Fruit fly (Drosophila melanogaster) whole organism, adult: ENCODE data around the gene mxc.

Experiments
- Hr96 ChIP-seq: fragments of 200-800 bp; sonication (Bioruptor generic); optimal IDR thresholded peaks from 2 replicates; lab custom pipeline; 2016; ENCODE audit warnings: missing biosample characterization, missing genetic modification characterization
- cic ChIP-seq: fragments of 200-800 bp; sonication (Bioruptor generic); optimal IDR thresholded peaks from 2 replicates; lab custom pipeline; 2017; ENCODE audit warnings: missing biosample characterization, mild to moderate bottlenecking, missing genetic modification characterization, moderate library complexity
- kay ChIP-seq: fragments of 200-800 bp; sonication (Bioruptor generic); peaks from one replicate; lab custom pipeline; 2016; ENCODE audit warnings: missing biosample characterization, missing genetic modification characterization, borderline replicate concordance

DNA sequence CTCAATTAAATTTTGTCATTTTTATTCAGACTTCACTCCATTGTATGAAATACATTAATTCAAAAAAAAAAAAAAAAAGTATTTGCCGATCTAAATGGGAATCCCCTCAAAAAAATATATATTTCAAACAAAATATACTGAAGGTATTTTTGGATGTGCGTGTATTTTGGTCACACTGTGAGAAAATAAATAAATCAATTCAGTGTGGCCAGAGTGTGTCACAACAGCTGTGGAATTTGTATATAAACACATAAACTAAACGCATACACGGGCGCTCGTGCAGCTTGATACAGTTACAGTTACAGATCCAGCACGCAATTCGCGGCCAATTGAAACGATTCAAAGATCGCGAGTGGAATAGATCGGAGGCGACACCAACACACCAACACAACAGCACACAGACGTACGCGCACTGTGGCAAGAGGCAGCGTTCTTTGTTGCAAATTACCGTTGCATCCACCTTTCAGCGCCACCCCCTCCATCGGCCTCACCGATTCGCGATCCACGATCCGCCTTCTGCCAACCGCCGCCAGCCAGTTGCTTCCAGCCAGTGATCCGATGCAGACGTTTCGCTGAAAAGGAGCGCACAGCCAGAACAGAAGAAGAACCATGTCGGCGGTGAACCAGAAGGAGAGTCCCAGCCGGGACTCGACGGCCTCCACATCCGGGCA is 7.0 kb upstream of the mxc start, which contains the start of gene CG17754:
- no peak for TF ChIP-seq kay (GFP tag; lab: Kevin White, UChicago)
- TF ChIP-seq cic (GFP tag; lab: Kevin White, UChicago), result no peak
- TF ChIP-seq Hr96 (GFP tag; lab: Kevin White, UChicago), result no peak
